Fruit fly (Drosophila melanogaster) whole organism, larva: ENCODE measurements around the gene MAPk-Ak2.

Experiments
- noc ChIP-seq: fragments of 200-800 bp; sonication (Bioruptor generic); optimal IDR thresholded peaks from 3 replicates; lab custom pipeline; 2019; ENCODE audit warnings: missing biosample characterization, mild to moderate bottlenecking, missing genetic modification characterization, moderate library complexity

MAPk-Ak2 gene

DNA sequence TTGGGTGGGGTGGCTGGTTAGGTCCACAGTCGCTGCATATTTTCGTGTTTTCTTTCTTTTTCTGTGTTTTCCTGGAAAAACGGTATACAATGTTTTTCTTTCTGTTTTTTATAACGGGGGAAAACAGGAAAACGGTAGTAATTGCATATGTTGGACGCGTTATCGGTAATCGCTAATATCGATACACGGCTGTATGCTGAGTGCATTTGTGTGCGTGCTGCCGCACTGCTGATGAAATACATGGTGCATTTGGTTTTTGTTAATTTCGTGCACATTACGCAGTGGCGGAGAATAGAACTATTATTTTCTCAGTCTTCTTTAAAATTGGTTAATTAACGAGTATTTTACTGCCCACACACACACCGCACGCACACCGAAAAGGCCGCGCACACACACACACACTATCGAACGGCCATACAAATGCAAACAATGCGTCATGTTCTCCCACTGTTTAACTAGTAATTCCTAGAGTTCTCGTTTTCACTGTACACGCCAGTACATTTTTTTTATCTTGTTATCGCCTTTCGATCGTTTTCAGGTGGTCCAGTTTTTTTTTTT lies 481 bp downstream of the MAPk-Ak2 start:
- TF ChIP-seq noc (tag; lab: Kevin White, UChicago): no peak

DNA sequence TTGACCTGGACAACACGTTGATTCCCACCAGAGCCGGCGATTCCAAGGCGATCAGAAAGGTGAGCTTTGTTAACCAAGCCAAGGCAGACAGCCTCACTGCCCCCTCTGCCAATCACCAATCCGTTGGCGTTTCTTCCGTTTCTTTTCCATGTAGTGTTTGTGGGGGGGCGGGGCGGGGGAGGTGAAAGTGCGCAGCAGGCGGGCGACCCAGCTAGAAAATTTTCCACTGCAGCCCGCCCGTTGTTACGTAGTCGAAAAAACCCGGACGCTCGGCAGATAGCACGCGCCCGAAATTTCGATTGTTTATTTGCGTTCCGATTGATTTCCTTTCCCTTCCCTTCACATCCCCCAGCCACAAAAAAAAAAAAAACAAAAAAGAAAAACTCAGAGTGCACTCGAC lies 7.9 kb downstream of the MAPk-Ak2 start:
- TF ChIP-seq noc (tag; lab: Kevin White, UChicago): no peak

DNA sequence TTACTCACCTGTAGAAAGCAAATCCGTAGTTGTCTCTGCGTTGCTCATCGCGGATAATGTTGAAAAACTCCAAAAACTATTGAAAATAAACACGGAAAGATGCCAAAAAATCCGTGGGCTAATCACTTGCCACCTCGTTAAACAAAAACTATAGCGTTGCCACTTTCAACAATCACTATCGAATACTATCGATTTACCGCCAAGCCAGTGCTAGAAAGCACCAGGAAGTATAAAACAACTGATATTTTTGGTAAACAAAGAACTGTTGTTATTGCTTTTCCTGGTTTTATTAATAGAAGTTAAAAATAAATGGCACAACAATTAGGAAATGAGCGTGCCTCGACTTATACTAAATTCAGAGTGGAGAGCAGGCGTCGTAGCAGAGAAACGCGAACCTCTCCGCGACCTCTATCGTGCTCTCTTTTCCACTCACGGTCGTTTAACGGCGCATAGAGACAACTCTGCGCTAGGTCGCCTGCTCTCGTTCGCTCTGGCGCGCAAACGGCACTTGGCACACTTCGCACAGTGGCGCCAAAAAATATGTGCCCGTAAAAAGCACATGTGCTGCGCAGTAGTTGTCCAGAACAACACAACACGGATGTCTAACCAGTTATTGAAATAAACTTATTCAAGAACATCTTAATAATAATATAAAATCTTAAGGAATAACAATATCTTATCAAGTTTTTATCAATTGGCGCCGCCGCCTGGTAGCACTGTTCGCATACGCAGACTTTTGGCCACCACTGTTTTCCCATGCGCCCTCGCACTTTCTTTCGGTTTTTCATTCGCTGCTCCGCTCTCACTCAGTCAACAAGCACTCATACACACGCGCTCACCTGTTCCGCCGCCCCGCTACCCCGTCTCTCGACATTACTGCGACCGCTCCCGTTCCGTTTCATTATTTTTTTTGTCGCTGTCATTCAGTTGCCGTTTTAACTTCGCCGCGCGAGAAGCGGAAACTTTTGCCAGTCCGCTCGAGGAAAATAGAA lies 8.9 kb downstream of the MAPk-Ak2 start, which contains the start of the genes lin-52 and CG15771:
lin-52 (minus strand) TSS at position 122 of the 992 bp plus-strand sequence.
CG15771 (plus strand) TSS at position 738 of the 992 bp plus-strand sequence.
- TF ChIP-seq noc (tag; lab: Kevin White, UChicago): peak; percentile 96

DNA sequence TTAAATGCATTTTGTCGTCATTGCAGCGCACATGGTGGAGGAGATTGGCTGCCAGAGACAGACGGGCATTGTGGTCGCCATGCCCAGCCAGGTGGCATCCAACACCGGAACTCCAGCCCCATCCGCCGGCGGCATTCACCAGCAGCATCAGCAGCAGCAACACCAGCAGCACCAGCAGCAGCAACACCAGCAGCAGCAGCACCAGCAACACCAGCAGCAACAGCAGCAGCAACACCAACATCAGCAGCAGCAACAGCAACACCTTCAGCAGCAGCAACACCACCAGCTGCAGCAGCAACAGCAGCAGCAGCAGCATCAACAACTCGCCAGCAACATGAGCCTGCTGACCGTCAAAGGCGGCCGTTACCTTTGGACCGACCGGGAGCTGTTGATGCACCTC lies 11.2 kb downstream of the MAPk-Ak2 start:
- no peak for TF ChIP-seq noc (tag; lab: Kevin White, UChicago)

DNA sequence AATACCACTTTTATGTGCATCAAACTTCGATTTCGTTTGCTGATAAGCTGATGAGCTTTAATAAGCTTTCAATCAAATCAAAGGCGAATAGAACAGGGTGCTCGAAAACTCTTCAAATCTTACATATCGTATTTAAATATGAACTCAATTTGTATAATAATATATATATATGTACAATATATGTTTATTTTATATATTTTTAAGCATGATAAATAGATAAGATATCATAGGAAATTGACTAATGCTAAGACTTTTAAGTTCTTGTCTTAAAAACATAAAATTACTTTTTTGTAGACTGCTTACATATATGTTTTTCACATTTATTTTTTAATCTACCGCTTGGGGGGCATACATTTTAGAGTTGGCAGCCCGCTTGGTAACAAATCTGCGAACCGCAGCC lies 12.1 kb downstream of the MAPk-Ak2 start, which contains the start of gene CG15772:
CG15772 (plus strand) TSS at position 301 of the 400 bp plus-strand sequence.
- no peak for TF ChIP-seq noc (tag; lab: Kevin White, UChicago)

DNA sequence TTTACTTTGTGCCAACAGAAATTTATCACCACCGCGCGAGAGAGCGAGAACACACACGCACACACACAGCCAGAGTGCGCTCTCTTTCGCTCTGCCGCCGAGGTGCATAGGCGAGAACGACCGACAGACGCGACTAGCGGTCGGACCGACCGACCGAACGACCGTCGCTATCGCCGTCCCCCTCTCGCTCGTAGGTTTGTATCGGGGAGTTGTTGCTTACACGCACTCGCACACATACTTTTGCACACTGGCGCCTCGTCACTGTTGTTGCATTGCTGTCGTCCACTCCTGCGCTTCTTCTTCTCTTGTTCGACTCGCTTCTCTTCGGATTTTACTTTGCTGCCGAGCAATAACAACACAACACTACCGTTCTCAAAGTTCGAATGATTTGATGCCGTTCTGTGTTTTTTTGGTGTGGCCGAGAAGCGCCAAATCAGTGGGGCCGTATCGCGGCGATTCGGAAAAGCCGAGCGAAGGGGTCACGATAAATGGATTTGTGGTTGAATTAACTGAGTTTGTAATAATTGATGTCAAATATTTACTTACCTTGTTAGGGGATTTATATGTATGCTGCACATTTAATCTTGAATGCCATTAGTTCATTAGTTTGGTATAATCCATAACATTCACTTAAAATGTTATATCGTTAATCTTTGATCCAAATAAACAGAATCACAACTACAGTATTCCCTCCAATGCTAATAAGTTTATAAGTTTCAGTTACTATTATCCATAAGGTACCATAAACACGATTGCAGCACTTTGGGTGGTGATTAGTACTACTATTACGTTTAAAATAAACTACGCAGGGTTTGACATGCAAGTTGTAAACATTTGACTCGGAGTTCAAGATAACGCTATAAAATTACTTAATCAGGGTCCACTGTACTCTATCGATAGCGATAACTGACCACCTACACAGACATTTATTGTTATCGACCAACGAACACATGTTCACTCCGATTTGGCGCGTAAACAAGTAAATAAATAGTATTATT lies 16.8 kb downstream of the MAPk-Ak2 start, which contains the start of the genes IntS6 and Rtel1:
IntS6 (minus strand) TSS at position 391 of the 998 bp plus-strand sequence.
Rtel1 (plus strand) TSS at position 884 of the 998 bp plus-strand sequence.
- TF ChIP-seq noc (tag; lab: Kevin White, UChicago): peak; percentile 88

DNA sequence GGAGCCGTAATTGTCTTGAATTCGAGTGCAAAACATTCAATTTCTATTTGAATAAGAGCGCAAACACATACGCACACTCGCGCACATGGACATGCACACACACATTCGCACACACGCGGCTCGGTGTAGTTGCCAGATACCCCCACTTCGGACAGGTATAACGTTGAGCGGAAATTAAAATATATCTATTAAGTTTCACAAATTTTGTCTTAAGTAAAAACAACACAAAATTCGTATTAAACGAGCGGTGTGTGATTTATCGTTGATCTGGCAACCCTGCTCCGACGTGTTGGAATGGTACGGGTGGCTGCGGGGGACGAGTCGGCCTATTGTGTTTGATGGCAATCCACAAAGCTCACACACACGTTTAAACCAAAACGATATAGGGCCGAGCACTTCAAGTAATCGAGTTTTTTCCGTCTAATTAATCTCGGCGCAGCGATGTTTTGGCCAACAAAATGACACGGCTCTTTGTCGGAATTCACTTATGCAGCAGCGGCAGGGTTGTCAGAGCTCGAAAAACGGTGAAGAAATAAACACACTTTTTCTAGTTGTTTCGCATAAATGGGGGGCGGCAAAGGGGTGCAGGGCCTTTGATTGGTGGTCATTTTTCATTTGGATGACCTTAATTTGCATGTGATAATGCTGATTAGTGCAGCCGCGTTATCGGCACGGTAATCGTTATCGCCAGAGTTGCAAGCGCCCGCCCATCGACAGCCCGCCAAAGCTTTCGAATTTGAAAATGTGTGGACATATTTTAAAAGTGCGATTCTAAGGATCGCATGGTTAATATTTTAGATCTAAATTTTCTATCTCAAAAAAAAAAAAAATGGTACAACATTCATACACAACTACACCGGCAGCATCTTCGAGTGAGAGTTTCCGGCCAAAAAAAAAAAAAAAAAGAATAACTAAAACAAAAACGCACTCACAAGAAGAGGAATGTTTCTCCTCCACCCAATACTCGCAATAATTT lies 17.9 kb downstream of the MAPk-Ak2 start:
- TF ChIP-seq noc (tag; lab: Kevin White, UChicago): peak; percentile 75

DNA sequence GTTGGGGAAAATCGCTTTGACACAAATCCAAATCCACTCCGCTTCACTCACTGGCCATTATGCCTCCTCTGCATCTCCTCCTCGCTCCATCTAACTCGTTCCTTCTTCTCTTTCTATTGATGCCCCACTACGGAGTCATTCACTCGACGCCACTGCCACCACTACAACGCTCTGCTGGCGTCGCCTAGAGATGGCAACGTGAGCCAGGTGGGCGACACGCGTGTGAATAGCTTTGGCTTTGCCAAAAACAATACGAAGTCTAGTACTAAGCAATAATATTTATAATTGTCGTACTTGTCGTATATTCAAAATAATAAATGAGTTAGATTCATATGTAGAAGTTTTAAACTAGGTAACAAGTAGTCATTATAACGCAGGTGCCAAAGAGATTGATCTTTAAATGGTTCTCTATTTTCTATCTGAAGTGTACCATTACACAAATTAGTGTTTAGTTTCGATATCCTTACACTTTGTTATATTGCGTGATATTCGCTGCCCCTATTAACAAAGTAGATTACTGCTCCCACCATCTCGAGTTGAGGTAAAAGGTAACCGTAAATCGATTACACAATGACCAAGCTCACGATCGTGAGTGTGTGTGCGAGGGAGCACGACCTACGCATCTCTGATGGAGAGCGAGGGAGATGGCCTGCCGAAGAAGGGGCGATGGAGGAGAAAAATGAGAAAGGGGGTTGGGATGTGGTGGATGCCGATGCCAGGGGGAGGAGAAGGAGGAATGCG lies 18.8 kb downstream of the MAPk-Ak2 start:
- TF ChIP-seq noc (tag; lab: Kevin White, UChicago): peak; percentile 16

DNA sequence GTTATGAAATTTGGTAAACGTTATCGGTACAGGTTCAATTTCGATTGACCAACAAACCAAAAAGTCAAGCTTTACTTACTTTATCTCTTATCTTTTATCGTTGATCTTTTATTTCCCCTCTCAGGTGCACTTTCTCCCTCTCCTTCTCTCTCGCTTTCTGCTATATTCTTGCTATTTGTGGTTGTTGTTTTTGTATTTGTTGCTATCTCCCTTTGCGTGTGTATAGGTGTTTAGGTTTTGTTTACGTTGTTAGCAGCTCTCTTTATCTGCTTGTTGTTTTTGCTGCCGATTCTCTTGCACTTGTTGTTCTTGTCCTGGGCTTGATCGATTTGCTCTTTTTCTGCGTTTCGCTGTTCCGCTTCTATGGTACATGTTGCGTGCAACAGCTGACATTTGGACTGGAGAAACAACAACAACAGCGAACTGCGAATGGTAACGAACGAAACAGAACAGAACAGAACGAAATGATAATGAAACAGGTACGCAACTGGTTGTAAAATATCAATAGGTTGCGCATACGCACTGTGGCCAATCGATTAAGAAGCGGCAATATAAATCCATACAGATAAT lies 19.6 kb downstream of the MAPk-Ak2 start:
- TF ChIP-seq noc (tag; lab: Kevin White, UChicago): no peak

DNA sequence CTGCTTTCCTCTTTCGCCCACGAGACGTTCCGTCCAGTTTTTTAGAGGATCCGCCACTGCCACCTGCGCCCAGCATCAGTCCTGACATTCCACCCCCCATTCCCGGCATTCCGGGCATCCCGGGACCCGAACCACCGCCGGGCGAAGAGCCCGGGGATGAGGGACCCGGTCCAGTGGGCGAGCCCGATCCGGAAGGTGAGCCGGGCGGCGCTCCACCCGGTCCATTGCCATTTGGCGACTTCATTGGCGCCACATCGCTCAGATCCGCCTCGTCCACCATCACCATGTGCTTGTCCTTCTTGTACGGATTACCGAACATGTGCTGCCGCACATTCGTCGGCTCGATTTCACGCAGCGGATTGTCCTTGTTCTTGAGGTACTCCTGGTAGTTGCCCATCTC lies 22.4 kb downstream of the MAPk-Ak2 start:
- no peak for TF ChIP-seq noc (tag; lab: Kevin White, UChicago)

DNA sequence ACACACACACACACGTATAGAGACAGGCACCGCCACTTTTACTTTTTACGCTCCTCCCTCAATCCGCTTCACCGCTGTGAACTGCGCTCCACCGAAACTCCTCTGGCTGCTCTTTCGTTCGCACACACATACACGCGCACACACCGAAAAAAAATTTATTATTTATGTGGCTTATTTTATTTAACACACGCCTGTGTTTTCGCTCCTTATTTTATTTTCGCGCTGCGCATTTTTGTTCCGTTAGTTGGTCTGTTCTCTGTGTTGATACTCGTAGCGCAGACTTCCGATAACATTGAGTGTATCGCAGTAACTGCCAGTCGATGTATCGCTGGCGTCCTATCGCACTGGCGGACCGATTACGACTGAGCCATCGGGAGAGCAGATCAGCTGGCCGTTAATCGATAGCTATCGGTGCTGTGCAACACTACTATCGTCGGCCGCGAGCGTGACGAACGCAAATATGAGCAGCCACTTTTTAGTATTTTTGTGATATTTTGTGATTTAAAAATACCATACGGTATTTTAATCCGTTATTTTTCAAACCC lies 26.3 kb downstream of the MAPk-Ak2 start, which contains the start of gene Snx27:
Snx27 (minus strand) TSS at position 356 of the 545 bp plus-strand sequence.
- peak; percentile 46 for TF ChIP-seq noc (tag; lab: Kevin White, UChicago)

DNA sequence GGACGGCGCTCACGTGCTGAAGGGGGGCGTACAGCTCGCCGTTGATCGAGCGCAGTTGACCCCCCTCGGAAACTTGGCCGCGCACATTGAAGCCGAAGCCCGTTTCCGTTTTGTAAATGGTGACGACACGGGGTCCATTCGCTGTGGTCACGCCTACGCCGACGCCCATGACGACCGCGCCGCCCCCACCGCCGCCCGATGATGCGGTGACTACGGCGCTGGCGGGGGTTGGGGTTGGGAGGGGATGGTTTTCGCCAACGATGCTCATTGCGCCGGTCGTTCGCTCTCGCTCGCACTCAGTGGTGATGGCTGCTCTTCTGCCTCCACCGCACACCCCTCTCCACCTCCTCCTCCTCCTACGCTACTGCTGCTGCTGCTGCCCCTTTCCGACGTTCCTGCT lies 26.8 kb downstream of the MAPk-Ak2 start:
- TF ChIP-seq noc (tag; lab: Kevin White, UChicago): no peak
